Fruit fly (Drosophila melanogaster) whole organism, prepupa: ENCODE measurements around the gene CG4666.

Source experiments
- CG8119 ChIP-seq: fragments of 200-800 bp; sonication (Bioruptor generic); IDR thresholded peaks from 3 replicates; pipeline ENCODE4 v1.3.6; 2022; ENCODE audit warnings: missing biosample characterization, missing genetic modification characterization
- pdm3 ChIP-seq: fragments of 200-800 bp; sonication (Bioruptor generic); optimal IDR thresholded peaks from 3 replicates; lab custom pipeline; 2016; ENCODE audit warnings: missing biosample characterization, missing genetic modification characterization
- topi ChIP-seq: fragments of 200-800 bp; sonication (Bioruptor generic); optimal IDR thresholded peaks from 3 replicates; lab custom pipeline; 2016; ENCODE audit warnings: missing biosample characterization, missing genetic modification characterization

DNA sequence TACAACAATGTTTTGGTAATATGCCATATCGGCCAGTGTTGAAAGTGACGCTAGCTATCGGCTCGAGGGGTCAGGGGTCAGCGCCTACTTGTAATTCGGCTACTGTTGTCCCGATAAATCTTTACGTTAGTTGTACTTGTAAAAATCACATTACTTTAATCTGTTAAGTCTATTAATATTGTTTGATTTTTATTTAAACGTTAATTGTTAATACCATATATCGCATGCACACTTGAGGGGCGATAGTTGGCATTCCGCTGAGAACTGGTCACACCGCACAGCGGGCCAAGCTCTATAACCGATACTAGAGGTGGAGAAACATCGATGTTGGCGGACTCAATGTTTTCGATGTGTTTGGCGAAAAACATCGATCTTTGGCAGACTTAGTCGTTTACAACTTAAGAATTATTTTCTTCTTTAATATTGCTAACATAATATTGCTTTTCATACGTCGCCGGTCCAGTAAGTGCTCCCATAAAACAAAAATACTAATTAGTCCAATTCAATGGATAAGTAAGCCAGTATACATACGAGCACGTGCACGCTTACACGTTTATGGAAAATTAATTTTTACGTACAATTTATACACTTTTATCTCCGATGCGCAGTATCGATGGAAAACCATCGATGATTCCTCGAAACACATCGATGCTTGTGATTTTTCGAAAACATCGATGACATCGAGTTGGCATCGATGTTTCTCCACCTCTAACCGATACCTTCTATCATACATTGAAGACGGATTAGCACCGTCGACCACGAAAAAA is 40.2 kb downstream of the CG4666 start, which contains the start of the genes rux and MCTS1:
- TF ChIP-seq pdm3 (GFP tag; lab: Kevin White, UChicago) (peak; percentile 21), topi (GFP tag; lab: Kevin White, UChicago) (peak; percentile 22), CG8119 (GFP tag; lab: Robert Waterston, UW) (no peak)
